Worm (Caenorhabditis elegans) whole organism, L2 larva: ENCODE measurements around the gene jud-4.

Source experiments
- F13H6.1 ChIP-seq: sonication (generic microtip); optimal IDR thresholded peaks from 2 replicates; lab custom pipeline; 2016; ENCODE audit warnings: missing genetic modification characterization, missing compliant biosample characterization
- ama-1 ChIP-seq: fragments of 150-350 bp; optimal IDR thresholded peaks from 2 replicates; lab custom pipeline; 2018; ENCODE audit warnings: inconsistent platforms

DNA sequence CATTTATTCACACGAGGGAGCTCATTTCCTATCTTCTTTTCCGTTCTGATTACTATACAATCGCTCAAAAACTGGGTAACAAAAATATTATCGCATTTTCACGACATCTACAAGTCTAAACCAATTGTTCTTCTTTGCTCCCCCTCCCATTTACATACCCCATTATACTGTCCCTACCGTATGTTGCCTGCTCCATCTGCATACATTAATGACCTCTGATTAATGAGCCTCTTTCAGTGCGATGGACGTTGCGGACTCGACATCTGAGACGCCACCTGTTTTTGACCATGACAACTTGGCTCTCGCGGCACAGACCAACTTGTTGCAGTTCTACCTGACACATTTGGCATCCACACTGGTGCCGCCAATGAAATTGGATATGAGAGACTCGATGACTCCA is 25.2 kb downstream of the jud-4 start, which contains the start of gene nhr-91:
- TF ChIP-seq ama-1 (lab: Kevin White, UChicago) (no peak), F13H6.1 (tag; lab: Kevin White, UChicago) (no peak)
